Fruit fly (Drosophila melanogaster): ENCODE measurements around the gene CG9674.
A peak's percentile ranks its signal among the peaks of the same experiment; 100 is the strongest.

The CG9674 gene

DNA sequence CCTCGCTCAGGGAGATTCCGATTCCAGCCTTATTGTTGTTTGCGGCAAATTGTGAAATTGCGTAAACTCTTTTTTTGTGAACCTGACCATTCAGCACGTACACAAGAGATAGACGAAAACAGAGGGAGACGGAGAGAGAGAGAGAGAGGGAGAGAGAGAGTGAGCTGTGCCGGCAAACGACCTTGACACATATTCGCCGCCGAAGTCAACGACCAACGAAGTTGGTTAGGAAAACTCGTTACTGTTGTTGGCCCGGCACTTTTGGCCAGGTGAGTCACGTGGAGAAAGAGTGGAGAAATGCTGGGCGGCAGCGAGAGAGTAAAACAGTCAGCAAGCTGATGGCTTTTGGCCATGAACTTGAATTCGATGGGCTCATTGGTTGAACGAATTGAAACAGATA, 22.5 kb upstream of the CG9674 start:
- TF ChIP-seq pan (optimal IDR thresholded peaks at IDR 0.05) (no peak), Dll (optimal IDR thresholded peaks at IDR 0.05) (no peak), usp (GFP tag; optimal IDR thresholded peaks at IDR 0.05) (no peak), CG8478 (optimal IDR thresholded peaks at IDR 0.05) (no peak), psq (optimal IDR thresholded peaks at IDR 0.05) (no peak), EcR (GFP tag; optimal IDR thresholded peaks at IDR 0.05) (peak in 1 of 2 experiments; percentile 29)

DNA sequence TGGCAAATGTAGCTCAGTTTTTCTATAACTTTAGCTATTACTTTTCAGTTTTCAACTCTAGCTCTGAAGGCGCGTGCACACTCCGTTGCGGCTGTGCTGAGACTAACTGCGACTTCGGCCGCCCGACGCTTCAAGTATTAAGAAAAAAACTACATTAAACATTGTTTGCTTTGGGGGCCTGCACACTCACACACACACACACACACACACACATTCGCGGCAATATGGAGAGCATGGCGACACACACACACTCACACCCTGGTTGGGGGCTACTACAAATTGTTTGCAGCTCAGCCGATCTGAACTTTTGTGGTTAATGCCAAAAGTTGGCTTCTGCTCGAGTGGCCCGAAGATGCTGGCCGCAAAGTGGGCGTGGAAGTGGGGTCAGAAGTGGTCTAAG, 21.4 kb upstream of the CG9674 start, which contains the start of gene CG13024:
CG13024 (minus strand) TSS at position 108 of the 400 bp plus-strand sequence.
- TF ChIP-seq EcR (GFP tag; optimal IDR thresholded peaks at IDR 0.05) (no peak), psq (optimal IDR thresholded peaks at IDR 0.05) (no peak), usp (GFP tag; optimal IDR thresholded peaks at IDR 0.05) (no peak), Dll (optimal IDR thresholded peaks at IDR 0.05) (no peak), CG8478 (optimal IDR thresholded peaks at IDR 0.05) (no peak), pan (optimal IDR thresholded peaks at IDR 0.05) (no peak)

DNA sequence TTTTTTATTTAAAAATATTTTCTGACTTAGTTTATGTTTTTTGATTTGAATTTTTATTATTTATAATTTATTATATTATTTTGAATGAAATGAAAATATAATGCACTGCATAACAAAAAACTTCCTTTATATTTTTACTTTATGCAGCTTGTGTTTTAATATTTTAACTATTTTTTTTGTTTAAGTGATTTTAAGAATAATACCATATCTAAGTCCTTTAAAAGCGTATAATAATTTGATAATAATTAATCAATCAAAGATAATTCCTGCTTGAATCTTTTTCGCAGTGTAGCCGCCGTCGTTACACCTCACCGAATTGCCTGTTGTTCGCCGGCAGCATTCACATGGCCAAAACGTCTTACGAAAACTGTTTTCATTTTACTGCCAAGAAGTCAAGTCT, 17.7 kb upstream of the CG9674 start:
- TF ChIP-seq usp (GFP tag; optimal IDR thresholded peaks at IDR 0.05): no peak
- TF ChIP-seq CG8478 (optimal IDR thresholded peaks at IDR 0.05): no peak
- no peak for TF ChIP-seq EcR (GFP tag; optimal IDR thresholded peaks at IDR 0.05)
- no peak for TF ChIP-seq pan (optimal IDR thresholded peaks at IDR 0.05)
- no peak for TF ChIP-seq psq (optimal IDR thresholded peaks at IDR 0.05)
- TF ChIP-seq Dll (optimal IDR thresholded peaks at IDR 0.05): no peak

DNA sequence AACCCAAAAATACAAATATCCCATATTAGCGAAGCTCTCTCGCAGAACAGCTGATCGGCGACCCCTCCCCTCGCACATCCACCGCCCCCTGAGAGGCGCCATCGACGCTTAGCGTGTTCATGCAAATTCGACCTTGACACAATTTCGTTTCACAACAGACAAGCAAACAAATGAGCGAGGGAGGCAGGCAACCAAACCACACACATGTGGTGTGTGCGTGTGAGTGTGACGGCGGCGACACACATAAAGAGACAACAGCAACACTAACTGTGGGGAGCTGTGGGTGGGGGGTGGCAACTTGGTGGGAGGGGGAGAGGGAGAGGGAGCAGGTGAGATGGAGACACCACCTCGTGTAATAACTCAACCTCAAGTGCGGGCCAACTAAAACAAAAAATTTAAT, 17.2 kb upstream of the CG9674 start:
- TF ChIP-seq pan (optimal IDR thresholded peaks at IDR 0.05): no peak
- no peak for TF ChIP-seq EcR (GFP tag; optimal IDR thresholded peaks at IDR 0.05)
- no peak for TF ChIP-seq psq (optimal IDR thresholded peaks at IDR 0.05)
- TF ChIP-seq CG8478 (optimal IDR thresholded peaks at IDR 0.05): no peak
- TF ChIP-seq usp (GFP tag; optimal IDR thresholded peaks at IDR 0.05): no peak
- TF ChIP-seq Dll (optimal IDR thresholded peaks at IDR 0.05): no peak

DNA sequence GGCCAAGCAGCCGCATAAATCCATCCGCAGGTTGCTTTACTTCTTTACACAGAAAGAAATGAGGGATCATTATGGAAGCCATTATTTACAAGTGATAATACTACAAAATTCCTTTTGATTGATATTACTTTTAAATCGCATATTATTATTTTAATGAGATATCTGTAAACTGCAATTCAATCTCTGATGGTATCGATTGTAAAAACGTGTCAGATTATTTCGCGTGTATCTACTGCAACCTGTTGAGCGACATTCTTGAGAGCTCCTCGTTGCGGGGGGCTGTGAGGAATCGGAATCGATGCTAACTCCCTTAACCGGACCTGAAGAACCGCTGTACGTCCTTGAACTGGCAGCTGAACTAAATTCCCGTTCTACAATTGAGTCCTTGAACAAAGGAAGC, 10.5 kb upstream of the CG9674 start:
- TF ChIP-seq pan (optimal IDR thresholded peaks at IDR 0.05): no peak
- TF ChIP-seq CG8478 (optimal IDR thresholded peaks at IDR 0.05): no peak
- TF ChIP-seq usp (GFP tag; optimal IDR thresholded peaks at IDR 0.05): no peak
- TF ChIP-seq EcR (GFP tag; optimal IDR thresholded peaks at IDR 0.05): no peak
- TF ChIP-seq Dll (optimal IDR thresholded peaks at IDR 0.05): no peak
- TF ChIP-seq psq (optimal IDR thresholded peaks at IDR 0.05): no peak

DNA sequence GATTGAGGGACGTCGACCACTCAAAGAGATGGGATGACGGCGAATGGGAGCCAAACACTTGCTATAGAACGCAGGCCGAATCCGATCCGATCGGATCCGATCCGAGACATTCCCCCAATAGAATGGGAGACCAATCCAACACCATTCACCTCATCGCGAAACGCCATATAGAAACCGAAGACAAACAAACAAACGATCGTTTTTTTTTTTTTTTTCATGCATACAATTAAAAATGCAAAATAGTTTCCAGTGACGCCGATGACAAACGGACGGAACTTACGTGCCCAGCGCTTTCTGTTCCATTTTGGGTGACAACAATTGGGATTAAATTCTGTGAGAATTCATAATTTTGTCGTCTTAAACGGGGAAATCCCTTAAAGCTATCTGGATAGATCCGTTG, 6.5 kb upstream of the CG9674 start:
- no peak for TF ChIP-seq CG8478 (optimal IDR thresholded peaks at IDR 0.05)
- no peak for TF ChIP-seq usp (GFP tag; optimal IDR thresholded peaks at IDR 0.05)
- no peak for TF ChIP-seq EcR (GFP tag; optimal IDR thresholded peaks at IDR 0.05)
- no peak for TF ChIP-seq psq (optimal IDR thresholded peaks at IDR 0.05)
- TF ChIP-seq Dll (optimal IDR thresholded peaks at IDR 0.05): no peak
- TF ChIP-seq pan (optimal IDR thresholded peaks at IDR 0.05): no peak

DNA sequence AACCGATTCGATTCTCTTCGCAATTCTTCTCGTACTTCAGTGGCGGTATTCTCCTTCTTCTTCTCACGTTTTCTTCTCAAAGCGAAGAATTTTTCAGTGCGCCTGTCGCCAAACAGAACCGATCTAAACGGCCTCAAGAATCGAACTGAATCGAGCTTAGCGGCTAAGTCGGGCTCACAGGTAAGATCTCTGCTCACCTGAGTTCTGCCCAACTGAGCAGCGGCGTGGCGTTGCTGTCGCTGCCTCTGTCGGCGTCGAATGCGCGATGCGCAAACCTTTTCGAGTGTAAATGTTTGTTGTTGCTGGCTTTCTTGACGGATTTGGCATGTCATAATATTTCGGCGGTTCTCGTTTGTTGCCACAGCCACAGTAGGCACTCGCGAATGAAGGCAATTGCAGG, 4.4 kb upstream of the CG9674 start:
- TF ChIP-seq EcR (GFP tag; optimal IDR thresholded peaks at IDR 0.05) (no peak), Dll (optimal IDR thresholded peaks at IDR 0.05) (no peak), pan (optimal IDR thresholded peaks at IDR 0.05) (no peak), usp (GFP tag; optimal IDR thresholded peaks at IDR 0.05) (no peak), psq (optimal IDR thresholded peaks at IDR 0.05) (no peak), CG8478 (optimal IDR thresholded peaks at IDR 0.05) (no peak)

DNA sequence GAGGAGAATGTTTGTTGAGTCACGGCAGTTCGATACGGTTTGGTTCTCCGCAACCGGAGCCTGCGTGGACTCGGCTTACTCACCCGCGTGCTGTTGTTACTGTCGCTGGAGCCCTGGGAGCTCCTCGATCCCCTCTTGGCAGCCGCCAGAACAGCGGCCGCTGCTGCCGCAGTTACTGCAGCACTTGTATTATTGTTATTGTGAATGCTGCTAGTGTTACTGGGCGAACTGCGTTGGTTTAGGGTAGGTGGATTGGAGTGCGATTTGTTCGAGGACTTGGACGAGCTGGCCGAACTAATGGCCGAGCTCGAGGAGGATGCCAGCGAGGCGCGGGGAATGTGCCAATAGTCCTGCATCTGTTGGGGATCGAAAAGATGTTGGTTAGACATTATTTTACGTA, 3.0 kb upstream of the CG9674 start:
- TF ChIP-seq Dll (optimal IDR thresholded peaks at IDR 0.05) (no peak), psq (optimal IDR thresholded peaks at IDR 0.05) (no peak)

DNA sequence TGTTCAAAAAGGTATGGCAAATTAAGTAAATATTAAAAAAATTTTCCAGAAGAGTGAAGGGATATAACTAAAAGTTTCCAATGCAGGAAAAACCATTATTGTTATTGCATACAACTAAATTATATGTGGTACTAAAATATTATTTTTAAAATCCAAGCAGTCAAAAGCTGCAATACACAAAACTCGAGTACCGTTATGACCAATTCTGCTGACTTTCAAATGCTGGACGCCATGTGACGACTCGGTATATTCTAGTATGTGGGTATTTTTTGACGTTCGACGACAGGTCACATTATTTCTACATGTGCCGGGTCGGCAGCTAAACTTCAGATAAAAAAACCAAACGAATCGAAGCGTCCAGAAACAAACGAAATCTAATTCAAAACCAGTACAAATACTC, 608 bp upstream of the CG9674 start:
- TF ChIP-seq CG8478 (optimal IDR thresholded peaks at IDR 0.05): no peak

DNA sequence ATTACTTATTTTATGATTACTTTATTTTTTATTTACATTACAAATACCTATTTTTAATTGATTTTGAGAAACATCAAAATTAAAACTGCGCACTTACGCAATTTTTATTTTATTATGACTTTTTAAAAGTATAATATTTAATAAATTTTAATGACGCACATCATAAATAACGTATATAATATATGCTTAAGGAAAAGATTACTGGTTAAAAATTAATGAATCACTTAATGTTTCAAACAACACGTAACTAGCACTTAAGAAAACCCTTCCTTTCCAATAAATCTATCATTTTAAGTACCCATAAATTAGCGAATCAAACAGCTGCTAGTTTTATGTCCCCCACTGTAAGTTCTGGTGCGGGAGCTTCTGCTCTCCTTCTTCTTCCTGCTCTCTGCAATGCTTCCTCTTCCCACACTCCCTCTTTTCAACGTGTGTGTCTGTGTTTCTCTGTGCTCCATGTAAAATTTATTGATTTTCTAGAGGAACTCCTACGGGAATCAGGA, 657 bp downstream of the CG9674 start:
- TF ChIP-seq CG8478 (optimal IDR thresholded peaks at IDR 0.05): no peak
- TF ChIP-seq pan (optimal IDR thresholded peaks at IDR 0.05): no peak
- no peak for TF ChIP-seq EcR (GFP tag; optimal IDR thresholded peaks at IDR 0.05)
- TF ChIP-seq Dll (optimal IDR thresholded peaks at IDR 0.05): no peak
- TF ChIP-seq psq (optimal IDR thresholded peaks at IDR 0.05): no peak
- TF ChIP-seq usp (GFP tag; optimal IDR thresholded peaks at IDR 0.05): no peak

DNA sequence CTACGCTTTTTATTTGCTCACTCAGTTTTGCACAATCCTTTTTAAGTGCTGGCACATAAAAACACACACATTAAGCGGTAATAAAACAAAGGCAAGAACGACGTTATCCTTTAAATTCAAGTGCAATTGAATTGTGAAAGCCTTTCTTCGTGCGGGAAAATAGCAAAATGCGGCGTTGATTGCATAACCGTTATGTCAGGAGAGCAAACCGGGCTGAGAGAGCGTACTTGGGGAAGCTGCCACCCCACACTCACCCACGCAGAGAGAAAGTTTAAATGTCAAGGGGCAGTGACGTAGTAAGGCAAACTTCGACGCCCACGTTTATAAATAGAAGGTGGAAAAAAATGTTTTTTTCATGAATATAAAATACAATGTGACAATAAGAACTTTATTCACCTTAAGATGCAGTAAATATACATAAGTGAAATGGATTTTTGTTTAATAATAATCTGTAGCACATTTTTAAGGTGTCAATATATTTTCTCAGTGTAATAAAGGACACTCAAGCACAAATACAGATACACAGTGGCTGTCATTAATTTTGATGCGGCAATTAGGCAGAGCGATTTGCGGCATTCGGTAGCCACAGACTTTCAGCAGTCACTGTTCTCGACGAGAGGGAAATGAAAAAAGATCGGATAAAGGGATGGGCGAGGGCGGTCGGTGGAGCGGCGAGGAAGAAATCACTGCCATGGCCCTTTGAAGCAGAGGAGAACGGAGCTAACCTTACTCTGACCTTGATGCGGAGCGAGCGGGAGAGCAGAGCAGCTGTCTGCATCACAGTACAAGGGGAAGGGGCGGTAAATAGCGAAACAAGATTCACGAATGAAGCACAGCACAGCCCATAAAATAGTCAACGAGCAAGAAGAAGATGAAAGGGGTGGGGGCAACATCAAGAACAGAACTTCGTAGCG, 1.5 kb downstream of the CG9674 start:
- no peak for TF ChIP-seq pan (optimal IDR thresholded peaks at IDR 0.05)
- no peak for TF ChIP-seq usp (GFP tag; optimal IDR thresholded peaks at IDR 0.05)
- TF ChIP-seq EcR (GFP tag; optimal IDR thresholded peaks at IDR 0.05): peak in 1 of 2 experiments; percentile 6
- TF ChIP-seq Dll (optimal IDR thresholded peaks at IDR 0.05): no peak

DNA sequence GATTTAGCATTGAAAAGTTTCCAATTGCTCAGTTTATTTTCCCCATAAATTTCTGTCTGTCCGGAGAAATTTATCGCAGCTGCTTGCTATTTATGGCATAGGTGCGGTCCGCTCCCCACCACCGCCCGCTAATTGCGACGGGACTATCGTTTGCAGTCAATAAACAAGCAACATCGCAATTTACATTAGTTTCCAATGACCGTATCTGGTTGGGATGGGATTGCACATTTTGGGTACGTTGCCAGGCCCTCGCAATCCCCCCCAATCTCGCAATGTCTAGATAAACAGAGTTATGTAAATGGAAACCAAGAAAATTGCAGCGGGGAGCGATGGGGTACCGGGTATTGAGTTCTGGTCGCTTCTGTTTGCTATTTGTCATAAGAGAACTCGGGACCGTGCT, 2.9 kb downstream of the CG9674 start, which contains the start of gene nudC:
nudC (plus strand) TSS at position 368 of the 400 bp plus-strand sequence.
- TF ChIP-seq psq (optimal IDR thresholded peaks at IDR 0.05) (no peak), usp (GFP tag; optimal IDR thresholded peaks at IDR 0.05) (no peak), Dll (optimal IDR thresholded peaks at IDR 0.05) (no peak), EcR (GFP tag; optimal IDR thresholded peaks at IDR 0.05) (no peak), pan (optimal IDR thresholded peaks at IDR 0.05) (no peak), CG8478 (optimal IDR thresholded peaks at IDR 0.05) (no peak)
